Worm (Caenorhabditis elegans) whole organism, late embryonic: Measurements from ENCODE around the gene lys-1.

ENCODE experiments used
- ama-1 ChIP-seq: fragments of 150-350 bp; optimal IDR thresholded peaks from 2 replicates; lab custom pipeline; 2014
- ceh-22 ChIP-seq: sonication (generic microtip); optimal IDR thresholded peaks from 2 replicates; lab custom pipeline; 2017; ENCODE audit warnings: missing biosample characterization, missing genetic modification characterization
- gmeb-2 ChIP-seq: sonication (generic microtip); optimal IDR thresholded peaks from 2 replicates; lab custom pipeline; 2016; ENCODE audit warnings: missing genetic modification characterization, inconsistent platforms, missing compliant biosample characterization
- hlh-13 ChIP-seq: fragments of 200-800 bp; sonication (Bioruptor generic); optimal IDR thresholded peaks from 2 replicates; lab custom pipeline; 2018; ENCODE audit warnings: mild to moderate bottlenecking, missing genetic modification characterization, missing compliant biosample characterization
- lim-6 ChIP-seq: sonication (generic microtip); optimal IDR thresholded peaks from 2 replicates; lab custom pipeline; 2016; ENCODE audit warnings: missing genetic modification characterization, missing compliant biosample characterization
- pha-4 ChIP-seq: fragments of 150-350 bp; optimal IDR thresholded peaks from 2 replicates; lab custom pipeline; 2018; ENCODE audit warnings: missing biosample characterization, missing genetic modification reagents, missing genetic modification characterization
- pros-1 ChIP-seq: fragments of 150-350 bp; optimal IDR thresholded peaks from 2 replicates; lab custom pipeline; 2014; ENCODE audit warnings: missing biosample characterization, missing genetic modification reagents, missing genetic modification characterization
- rnt-1 ChIP-seq: sonication (generic microtip); optimal IDR thresholded peaks from 2 replicates; lab custom pipeline; 2016; ENCODE audit warnings: missing genetic modification characterization, missing compliant biosample characterization
- tbx-2 ChIP-seq: sonication (generic microtip); optimal IDR thresholded peaks from 2 replicates; lab custom pipeline; 2016; ENCODE audit warnings: missing genetic modification characterization, missing compliant biosample characterization
- tbx-7 ChIP-seq: sonication (generic microtip); optimal IDR thresholded peaks from 2 replicates; lab custom pipeline; 2016; ENCODE audit warnings: missing genotype, missing genetic modification characterization, missing compliant biosample characterization
- unc-86 ChIP-seq: sonication (generic microtip); optimal IDR thresholded peaks from 2 replicates; lab custom pipeline; 2016; ENCODE audit warnings: missing genetic modification characterization, missing compliant biosample characterization

DNA sequence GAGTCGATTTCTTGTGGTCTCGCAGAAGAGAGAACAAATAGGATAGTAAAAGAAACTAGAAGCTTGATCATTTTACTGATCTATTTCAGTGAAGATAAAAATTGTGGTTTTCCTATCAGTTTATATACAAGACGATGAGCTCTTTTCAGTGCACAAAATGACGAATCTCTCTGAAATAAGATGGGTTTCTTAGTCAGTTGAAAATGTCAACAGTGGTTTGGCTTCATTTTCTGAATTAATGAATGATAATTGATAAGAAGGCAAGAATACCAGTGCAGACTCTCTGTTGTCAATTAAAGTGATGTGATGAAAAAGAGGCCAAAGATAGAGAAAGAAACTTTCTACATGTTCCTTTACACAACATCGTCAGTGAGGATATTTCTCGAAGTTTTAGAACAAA lies 3.7 kb downstream of the lys-1 start, which contains the start of gene lys-2:
- no peak for TF ChIP-seq pha-4 (tag; lab: Kevin White, UChicago)
- TF ChIP-seq tbx-7 (tag; lab: Kevin White, UChicago), result no peak
- TF ChIP-seq ceh-22 (tag; lab: Kevin White, UChicago), result no peak
- no peak for TF ChIP-seq gmeb-2 (tag; lab: Kevin White, UChicago)
- TF ChIP-seq unc-86, result no peak
- no peak for TF ChIP-seq rnt-1 (tag; lab: Kevin White, UChicago)
- no peak for TF ChIP-seq hlh-13
- no peak for TF ChIP-seq ama-1 (lab: Kevin White, UChicago)
- TF ChIP-seq tbx-2 (tag; lab: Kevin White, UChicago), result no peak
- no peak for TF ChIP-seq pros-1
- TF ChIP-seq lim-6 (tag; lab: Kevin White, UChicago), result no peak
